Worm (Caenorhabditis elegans): ENCODE results near the gene pei-2.

ce11 chrV:1005877-1006276, 17.4 kb downstream of the pei-2 start:
- TF ChIP-seq lin-39 (tag; optimal IDR thresholded peaks at IDR 0.05), result no peak
- TF ChIP-seq pha-4 (tag; optimal IDR thresholded peaks at IDR 0.05), result no peak
- no peak for TF ChIP-seq nhr-28 (tag; optimal IDR thresholded peaks at IDR 0.05)
- TF ChIP-seq egl-27 (tag; optimal IDR thresholded peaks at IDR 0.05), result no peak

Data from whole organism, L3 larva.